Worm (Caenorhabditis elegans) whole organism, young adult: ENCODE measurements around the gene F46G10.4.

Experiments used
- B0019.2 ChIP-seq: fragments of 200-800 bp; sonication (Bioruptor generic); conservative IDR thresholded peaks from 2 replicates; pipeline ENCODE4 v1.3.6; 2022; ENCODE audit warnings: missing genetic modification reagents, missing genetic modification characterization, missing compliant biosample characterization
- F39B2.1 ChIP-seq: fragments of 200-800 bp; sonication (Bioruptor generic); IDR thresholded peaks from 2 replicates; pipeline ENCODE4 v1.3.6; 2022; ENCODE audit warnings: missing genetic modification reagents, missing genetic modification characterization, missing compliant biosample characterization
- T26A5.8 ChIP-seq: sonication (generic microtip); optimal IDR thresholded peaks from 2 replicates; lab custom pipeline; 2016; ENCODE audit warnings: missing genetic modification characterization, missing compliant biosample characterization
- Y53F4B.3 ChIP-seq: fragments of 200-800 bp; sonication (Bioruptor generic); IDR thresholded peaks from 2 replicates; pipeline ENCODE4 v1.3.6; 2022; ENCODE audit warnings: missing genetic modification reagents, missing genetic modification characterization, missing compliant biosample characterization
- Y53G8AR.9 ChIP-seq: fragments of 200-800 bp; sonication (Bioruptor generic); conservative IDR thresholded peaks from 2 replicates; pipeline ENCODE4 v1.3.6; 2022; ENCODE audit warnings: missing genetic modification reagents, missing genetic modification characterization, missing compliant biosample characterization
- Y56A3A.18 ChIP-seq: fragments of 200-800 bp; sonication (Bioruptor generic); IDR thresholded peaks from 2 replicates; pipeline ENCODE4 v1.3.6; 2022; ENCODE audit warnings: missing genetic modification reagents, missing genetic modification characterization, missing compliant biosample characterization
- Y67H2A.10 ChIP-seq: fragments of 200-800 bp; sonication (Bioruptor generic); conservative IDR thresholded peaks from 2 replicates; pipeline ENCODE4 v1.3.6; 2022; ENCODE audit warnings: missing genetic modification reagents, missing genetic modification characterization, missing compliant biosample characterization
- Y79H2A.3 ChIP-seq: fragments of 200-800 bp; sonication (Bioruptor generic); conservative IDR thresholded peaks from 2 replicates; pipeline ENCODE4 v1.3.6; 2022; ENCODE audit warnings: missing genetic modification reagents, missing genetic modification characterization, missing compliant biosample characterization
- Y95B8A.8 ChIP-seq: fragments of 200-800 bp; sonication (Bioruptor generic); IDR thresholded peaks from 2 replicates; pipeline ENCODE4 v1.3.6; 2022; ENCODE audit warnings: missing genetic modification reagents, missing genetic modification characterization, missing compliant biosample characterization
- akir-1 ChIP-seq: fragments of 200-800 bp; sonication (Bioruptor generic); optimal IDR thresholded peaks from 2 replicates; lab custom pipeline; 2018; ENCODE audit warnings: mild to moderate bottlenecking, missing genetic modification characterization, moderate library complexity, missing compliant biosample characterization
- aptf-2 ChIP-seq: fragments of 200-800 bp; sonication (Bioruptor generic); conservative IDR thresholded peaks from 2 replicates; pipeline ENCODE4 v1.3.6; 2022; ENCODE audit warnings: missing genetic modification reagents, missing genetic modification characterization, missing compliant biosample characterization
- atf-7 ChIP-seq: sonication (generic microtip); optimal IDR thresholded peaks from 2 replicates; lab custom pipeline; 2017; ENCODE audit warnings: mild to moderate bottlenecking, missing genetic modification characterization, missing compliant biosample characterization
- athp-1 ChIP-seq: sonication (generic microtip); optimal IDR thresholded peaks from 2 replicates; lab custom pipeline; 2017; ENCODE audit warnings: mild to moderate bottlenecking, missing genetic modification characterization, missing compliant biosample characterization
- attf-5 ChIP-seq: fragments of 200-800 bp; sonication (Bioruptor generic); optimal IDR thresholded peaks from 2 replicates; lab custom pipeline; 2018; ENCODE audit warnings: mild to moderate bottlenecking, missing genetic modification characterization, missing compliant biosample characterization
- attf-6 ChIP-seq: fragments of 200-800 bp; sonication (Bioruptor generic); IDR thresholded peaks from 2 replicates; pipeline ENCODE4 v1.3.6; 2022; ENCODE audit warnings: missing genetic modification reagents, missing genetic modification characterization, missing compliant biosample characterization
- cebp-1 ChIP-seq, 2 experiments: fragments of 200-800 bp in 1 of 2; sonication (Bioruptor generic) in 1 of 2; sonication (generic microtip) in 1 of 2; IDR thresholded peaks in 1 of 2; optimal IDR thresholded peaks in 1 of 2; 2 replicates each; pipeline versions ENCODE4 v1.3.6 to Lab custom; 2017 to 2022; ENCODE audit warnings: missing compliant biosample characterization in 2 of 2, missing genetic modification characterization in 2 of 2, mild to moderate bottlenecking in 1 of 2, missing genetic modification reagents in 1 of 2, moderate library complexity in 1 of 2
- ceh-27 ChIP-seq: fragments of 200-800 bp; sonication (Bioruptor generic); optimal IDR thresholded peaks from 2 replicates; lab custom pipeline; 2018; ENCODE audit warnings: mild to moderate bottlenecking, missing genetic modification characterization, moderate library complexity, missing compliant biosample characterization
- ceh-40 ChIP-seq: fragments of 200-800 bp; sonication (Bioruptor generic); IDR thresholded peaks from 2 replicates; pipeline ENCODE4 v1.3.6; 2022; ENCODE audit warnings: missing genetic modification characterization, missing compliant biosample characterization
- ceh-79 ChIP-seq: sonication (generic microtip); optimal IDR thresholded peaks from 2 replicates; lab custom pipeline; 2017; ENCODE audit warnings: mild to moderate bottlenecking, missing genetic modification characterization, missing compliant biosample characterization
- chd-7 ChIP-seq: sonication (generic microtip); optimal IDR thresholded peaks from 2 replicates; lab custom pipeline; 2016; ENCODE audit warnings: mild to moderate bottlenecking, missing genetic modification characterization, moderate library complexity, missing compliant biosample characterization
- die-1 ChIP-seq: sonication (generic microtip); optimal IDR thresholded peaks from 2 replicates; lab custom pipeline; 2016; ENCODE audit warnings: missing genotype, mild to moderate bottlenecking, missing genetic modification characterization, missing compliant biosample characterization
- efl-1 ChIP-seq: fragments of 150-350 bp; optimal IDR thresholded peaks from 2 replicates; lab custom pipeline; 2014; ENCODE audit warnings: missing biosample characterization, missing genetic modification reagents, missing genetic modification characterization
- egl-44 ChIP-seq: fragments of 200-800 bp; sonication (Bioruptor generic); IDR thresholded peaks from 2 replicates; pipeline ENCODE4 v1.3.6; 2022; ENCODE audit warnings: missing genetic modification reagents, missing genetic modification characterization, missing compliant biosample characterization
- hmg-1.2 ChIP-seq: fragments of 200-800 bp; sonication (Bioruptor generic); IDR thresholded peaks from 2 replicates; pipeline ENCODE4 v1.3.6; 2022; ENCODE audit warnings: missing genetic modification reagents, missing genetic modification characterization, missing compliant biosample characterization
- hrde-1 ChIP-seq: sonication (generic microtip); optimal IDR thresholded peaks from 2 replicates; lab custom pipeline; 2016; ENCODE audit warnings: missing genetic modification characterization, mild to moderate bottlenecking, missing compliant biosample characterization, moderate library complexity, missing genotype, missing genetic modification reagents, borderline replicate concordance
- lag-1 ChIP-seq: fragments of 200-800 bp; sonication (Bioruptor generic); IDR thresholded peaks from 2 replicates; pipeline ENCODE4 v1.3.6; 2022; ENCODE audit warnings: missing genetic modification reagents, missing genetic modification characterization, missing compliant biosample characterization
- let-607 ChIP-seq, 2 experiments: fragments of 200-800 bp in 1 of 2; sonication (Bioruptor generic) in 1 of 2; sonication (generic microtip) in 1 of 2; optimal IDR thresholded peaks; 2 replicates each; lab custom pipeline; 2016 to 2018; ENCODE audit warnings: mild to moderate bottlenecking in 2 of 2, missing compliant biosample characterization in 2 of 2, missing genetic modification characterization in 2 of 2, moderate library complexity in 2 of 2, missing genotype in 1 of 2
- lin-26 ChIP-seq: fragments of 200-800 bp; sonication (Bioruptor generic); IDR thresholded peaks from 2 replicates; pipeline ENCODE4 v1.3.6; 2022; ENCODE audit warnings: missing genetic modification reagents, missing genetic modification characterization, missing compliant biosample characterization
- lin-40 ChIP-seq: sonication (generic microtip); optimal IDR thresholded peaks from 2 replicates; lab custom pipeline; 2016; ENCODE audit warnings: missing genetic modification characterization, mild to moderate bottlenecking, missing compliant biosample characterization, missing genotype, missing genetic modification reagents
- lin-54 ChIP-seq: fragments of 200-800 bp; sonication (Bioruptor generic); optimal IDR thresholded peaks from 2 replicates; lab custom pipeline; 2018; ENCODE audit warnings: mild to moderate bottlenecking, missing genetic modification characterization, missing compliant biosample characterization
- lir-1 ChIP-seq: fragments of 200-800 bp; sonication (Bioruptor generic); conservative IDR thresholded peaks from 2 replicates; pipeline ENCODE4 v1.3.6; 2022; ENCODE audit warnings: missing genetic modification reagents, missing genetic modification characterization, missing compliant biosample characterization
- mes-4 ChIP-seq: sonication (generic microtip); optimal IDR thresholded peaks from 2 replicates; lab custom pipeline; 2016; ENCODE audit warnings: missing genotype, missing genetic modification characterization, missing compliant biosample characterization
- mxl-1 ChIP-seq: sonication (generic microtip); optimal IDR thresholded peaks from 2 replicates; lab custom pipeline; 2016; ENCODE audit warnings: missing genetic modification characterization, missing compliant biosample characterization
- nfya-2 ChIP-seq: fragments of 200-800 bp; sonication (Bioruptor generic); IDR thresholded peaks from 2 replicates; pipeline ENCODE4 v1.3.6; 2022; ENCODE audit warnings: missing genetic modification reagents, missing genetic modification characterization, missing compliant biosample characterization
- nhr-120 ChIP-seq: fragments of 200-800 bp; sonication (Bioruptor generic); IDR thresholded peaks from 2 replicates; pipeline ENCODE4 v1.3.6; 2022; ENCODE audit warnings: missing genetic modification characterization, missing compliant biosample characterization
- nhr-80 ChIP-seq: sonication (generic microtip); optimal IDR thresholded peaks from 2 replicates; lab custom pipeline; 2016; ENCODE audit warnings: missing genetic modification characterization, missing compliant biosample characterization
- rcor-1 ChIP-seq: fragments of 200-800 bp; sonication (Bioruptor generic); IDR thresholded peaks from 2 replicates; pipeline ENCODE4 v1.3.6; 2022; ENCODE audit warnings: missing genetic modification reagents, missing genetic modification characterization, missing compliant biosample characterization
- repo-1 ChIP-seq: sonication (generic microtip); optimal IDR thresholded peaks from 2 replicates; lab custom pipeline; 2017; ENCODE audit warnings: mild to moderate bottlenecking, missing genetic modification characterization, missing compliant biosample characterization
- rpc-1 ChIP-seq, 2 experiments: fragments of 150-350 bp in 1 of 2; sonication (generic microtip) in 1 of 2; optimal IDR thresholded peaks; 2 replicates each; lab custom pipeline; 2014 to 2018; ENCODE audit warnings: missing biosample characterization in 1 of 2, missing genetic modification characterization in 1 of 2, missing genetic modification reagents in 1 of 2, missing genotype in 1 of 2
- tbx-9 ChIP-seq: sonication (generic microtip); optimal IDR thresholded peaks from 2 replicates; lab custom pipeline; 2016; ENCODE audit warnings: borderline replicate concordance, missing genetic modification characterization, inconsistent platforms, missing compliant biosample characterization
- unc-130 ChIP-seq: sonication (generic microtip); optimal IDR thresholded peaks from 2 replicates; lab custom pipeline; 2016; ENCODE audit warnings: missing genetic modification reagents, missing genetic modification characterization, missing compliant biosample characterization
- unc-62 ChIP-seq: fragments of 150-350 bp; optimal IDR thresholded peaks from 2 replicates; lab custom pipeline; 2014; ENCODE audit warnings: missing biosample characterization, missing genetic modification reagents, missing genetic modification characterization
- ztf-22 ChIP-seq: fragments of 200-800 bp; sonication (Bioruptor generic); optimal IDR thresholded peaks from 2 replicates; lab custom pipeline; 2018; ENCODE audit warnings: mild to moderate bottlenecking, missing genetic modification characterization, moderate library complexity, missing compliant biosample characterization
- ztf-3 ChIP-seq: fragments of 200-800 bp; sonication (Bioruptor generic); optimal IDR thresholded peaks from 2 replicates; lab custom pipeline; 2018; ENCODE audit warnings: mild to moderate bottlenecking, missing genetic modification characterization, missing compliant biosample characterization

The F46G10.4 gene

DNA sequence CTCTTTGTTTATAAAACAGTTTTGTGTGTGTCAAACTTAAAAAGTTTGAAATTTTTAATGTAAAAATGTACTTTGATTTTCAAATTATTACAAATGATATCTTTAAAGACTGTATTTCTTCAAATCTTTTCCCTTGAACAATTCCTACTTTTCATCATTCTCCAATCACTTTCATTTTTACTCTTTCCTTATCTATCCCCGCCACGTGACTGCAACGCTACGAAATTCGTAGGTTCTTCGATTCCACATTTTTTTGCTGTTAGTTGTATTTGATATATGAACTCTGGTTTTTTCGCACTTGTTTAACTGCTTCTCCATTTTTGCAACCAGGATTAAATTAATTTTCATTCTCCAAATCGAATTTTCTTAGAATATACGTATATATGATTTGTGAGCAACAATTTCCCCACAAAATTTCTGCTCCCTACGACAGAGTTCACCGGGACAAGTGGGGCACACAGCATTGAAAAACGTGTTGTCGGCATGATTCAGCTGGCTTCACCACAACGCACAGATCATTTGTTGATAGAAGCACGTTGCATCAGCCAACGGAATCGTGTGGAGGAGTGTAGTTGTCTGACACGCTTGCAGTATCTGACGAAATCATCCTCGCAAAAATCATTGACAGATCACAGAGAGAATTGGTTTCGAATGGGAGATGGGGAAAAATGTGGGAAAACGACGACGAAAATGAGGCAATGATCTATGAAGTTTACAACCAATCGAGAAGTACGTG, 21.0 kb downstream of the F46G10.4 start (continued):
- TF ChIP-seq ztf-22 (GFP tag; lab: Kevin White, UChicago) = no peak
- TF ChIP-seq atf-7 (tag; lab: Kevin White, UChicago) = peak; percentile 49
- TF ChIP-seq unc-130 (GFP tag; lab: Kevin White, UChicago) = no peak
- TF ChIP-seq lin-26 (GFP tag; lab: Robert Waterston, UW) = 0 out of 2 replicates have a peak, but pooled peaks have one; percentile 28
- TF ChIP-seq Y53G8AR.9 (GFP tag; lab: Robert Waterston, UW) = no peak
- TF ChIP-seq cebp-1 (GFP tag; IDR thresholded peaks at IDR 0.05; lab: Robert Waterston, UW) = no peak
- peak; percentile 66 for TF ChIP-seq cebp-1 (tag; optimal IDR thresholded peaks at IDR 0.05; lab: Kevin White, UChicago)
- no peak for TF ChIP-seq nfya-2 (GFP tag; lab: Robert Waterston, UW)
- no peak for TF ChIP-seq athp-1 (tag; lab: Kevin White, UChicago)
- TF ChIP-seq chd-7 = peak; percentile 44
- 0 out of 2 replicates have a peak, but pooled peaks have one; percentile 10 for TF ChIP-seq egl-44 (GFP tag; lab: Robert Waterston, UW)
- peak; percentile 76 for TF ChIP-seq nhr-80 (tag; lab: Kevin White, UChicago)
- peak in 1 of 2 experiments; percentile 67 for TF ChIP-seq let-607 (tag; optimal IDR thresholded peaks at IDR 0.05; lab: Kevin White, UChicago)
- TF ChIP-seq Y95B8A.8 (GFP tag; lab: Robert Waterston, UW) = 0 out of 2 replicates have a peak, but pooled peaks have one; percentile 23

DNA sequence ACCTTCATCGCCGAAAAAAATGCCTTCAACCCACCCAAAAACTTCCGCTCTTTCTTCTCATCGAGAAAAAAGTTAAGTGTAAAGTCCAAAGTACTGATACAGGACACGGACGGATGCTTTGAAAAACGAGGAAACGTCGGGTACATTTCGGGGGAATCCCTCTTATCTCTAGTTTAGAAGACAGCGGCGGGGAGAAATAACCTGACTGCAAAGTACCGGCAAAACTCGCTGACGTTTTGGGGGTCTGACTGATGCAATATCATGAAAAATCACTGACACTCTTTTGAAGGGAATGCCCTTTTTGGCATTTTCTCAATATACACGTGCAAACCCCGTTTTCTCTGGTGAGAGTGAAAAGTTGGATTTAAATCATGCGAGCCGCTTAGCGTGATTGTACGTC, 22.6 kb downstream of the F46G10.4 start:
- TF ChIP-seq rpc-1 (optimal IDR thresholded peaks at IDR 0.05; lab: Kevin White, UChicago) (no peak), rpc-1 (tag; optimal IDR thresholded peaks at IDR 0.05; lab: Kevin White, UChicago) (no peak), ceh-27 (GFP tag; lab: Kevin White, UChicago) (no peak), hmg-1.2 (GFP tag; lab: Robert Waterston, UW) (no peak), Y79H2A.3 (GFP tag; lab: Robert Waterston, UW) (no peak), mes-4 (no peak), nfya-2 (GFP tag; lab: Robert Waterston, UW) (no peak), Y67H2A.10 (GFP tag; lab: Robert Waterston, UW) (no peak), akir-1 (GFP tag; lab: Kevin White, UChicago) (no peak), ceh-79 (tag; lab: Kevin White, UChicago) (no peak), F39B2.1 (no peak), die-1 (tag; lab: Kevin White, UChicago) (peak; percentile 75), ztf-3 (GFP tag; lab: Kevin White, UChicago) (no peak), mxl-1 (tag; lab: Kevin White, UChicago) (no peak), ceh-40 (GFP tag; lab: Robert Waterston, UW) (no peak; the same call in 1 of the 2 replicates), athp-1 (tag; lab: Kevin White, UChicago) (no peak), Y95B8A.8 (GFP tag; lab: Robert Waterston, UW) (no peak), atf-7 (tag; lab: Kevin White, UChicago) (peak; percentile 71), unc-62 (no peak), tbx-9 (tag; lab: Kevin White, UChicago) (no peak), lir-1 (GFP tag; lab: Robert Waterston, UW) (no peak), aptf-2 (GFP tag; lab: Robert Waterston, UW) (no peak), Y56A3A.18 (GFP tag; lab: Robert Waterston, UW) (0 out of 2 replicates have a peak, but pooled peaks have one; percentile 28), B0019.2 (GFP tag; lab: Robert Waterston, UW) (no peak), lin-40 (tag; lab: Kevin White, UChicago) (peak; percentile 83), lag-1 (no peak), efl-1 (GFP tag; lab: Kevin White, UChicago) (no peak), hrde-1 (tag; lab: Kevin White, UChicago) (no peak), attf-5 (no peak), Y53F4B.3 (GFP tag; lab: Robert Waterston, UW) (no peak), lin-54 (GFP tag; lab: Kevin White, UChicago) (no peak), rcor-1 (GFP tag; lab: Robert Waterston, UW) (no peak), repo-1 (tag; lab: Kevin White, UChicago) (peak; percentile 28), attf-6 (GFP tag; lab: Robert Waterston, UW) (no peak), T26A5.8 (no peak), nhr-120 (GFP tag; lab: Robert Waterston, UW) (no peak), let-607 (tag; optimal IDR thresholded peaks at IDR 0.05; lab: Kevin White, UChicago) (peak in 1 of 2 experiments; percentile 46)
